Worm (Caenorhabditis elegans) whole organism, young adult: ENCODE results near the gene cng-1.

Source experiments
- C06A6.2 ChIP-seq: fragments of 200-800 bp; sonication (Bioruptor generic); conservative IDR thresholded peaks from 2 replicates; pipeline ENCODE4 v1.3.6; 2022; ENCODE audit warnings: missing genetic modification characterization, missing compliant biosample characterization
- C17E4.6 ChIP-seq: fragments of 200-800 bp; sonication (Bioruptor generic); IDR thresholded peaks from 2 replicates; pipeline ENCODE4 v1.3.6; 2022; ENCODE audit warnings: missing genetic modification reagents, missing genetic modification characterization, missing compliant biosample characterization
- F37B4.10 ChIP-seq: fragments of 200-800 bp; sonication (Bioruptor generic); IDR thresholded peaks from 2 replicates; pipeline ENCODE4 v1.3.6; 2022; ENCODE audit warnings: missing genetic modification characterization, missing compliant biosample characterization
- T26A5.8 ChIP-seq: sonication (generic microtip); optimal IDR thresholded peaks from 2 replicates; lab custom pipeline; 2016; ENCODE audit warnings: missing genetic modification characterization, missing compliant biosample characterization
- Y56A3A.18 ChIP-seq: fragments of 200-800 bp; sonication (Bioruptor generic); IDR thresholded peaks from 2 replicates; pipeline ENCODE4 v1.3.6; 2022; ENCODE audit warnings: missing genetic modification reagents, missing genetic modification characterization, missing compliant biosample characterization
- Y67H2A.10 ChIP-seq: fragments of 200-800 bp; sonication (Bioruptor generic); conservative IDR thresholded peaks from 2 replicates; pipeline ENCODE4 v1.3.6; 2022; ENCODE audit warnings: missing genetic modification reagents, missing genetic modification characterization, missing compliant biosample characterization
- aptf-2 ChIP-seq: fragments of 200-800 bp; sonication (Bioruptor generic); conservative IDR thresholded peaks from 2 replicates; pipeline ENCODE4 v1.3.6; 2022; ENCODE audit warnings: missing genetic modification reagents, missing genetic modification characterization, missing compliant biosample characterization
- atf-7 ChIP-seq: sonication (generic microtip); optimal IDR thresholded peaks from 2 replicates; lab custom pipeline; 2017; ENCODE audit warnings: mild to moderate bottlenecking, missing genetic modification characterization, missing compliant biosample characterization
- attf-3 ChIP-seq: fragments of 200-800 bp; sonication (Bioruptor generic); conservative IDR thresholded peaks from 2 replicates; pipeline ENCODE4 v1.3.6; 2022; ENCODE audit warnings: missing genetic modification reagents, missing genetic modification characterization, missing compliant biosample characterization
- attf-5 ChIP-seq: fragments of 200-800 bp; sonication (Bioruptor generic); optimal IDR thresholded peaks from 2 replicates; lab custom pipeline; 2018; ENCODE audit warnings: mild to moderate bottlenecking, missing genetic modification characterization, missing compliant biosample characterization
- attf-6 ChIP-seq: fragments of 200-800 bp; sonication (Bioruptor generic); IDR thresholded peaks from 2 replicates; pipeline ENCODE4 v1.3.6; 2022; ENCODE audit warnings: missing genetic modification reagents, missing genetic modification characterization, missing compliant biosample characterization
- ccch-3 ChIP-seq: fragments of 200-800 bp; sonication (Bioruptor generic); optimal IDR thresholded peaks from 2 replicates; lab custom pipeline; 2018; ENCODE audit warnings: mild to moderate bottlenecking, missing genetic modification characterization, missing compliant biosample characterization
- cebp-2 ChIP-seq: fragments of 200-800 bp; sonication (Bioruptor generic); IDR thresholded peaks from 2 replicates; pipeline ENCODE4 v1.3.6; 2022; ENCODE audit warnings: missing genetic modification characterization, missing compliant biosample characterization
- ceh-40 ChIP-seq: fragments of 200-800 bp; sonication (Bioruptor generic); IDR thresholded peaks from 2 replicates; pipeline ENCODE4 v1.3.6; 2022; ENCODE audit warnings: missing genetic modification characterization, missing compliant biosample characterization
- dpl-1 ChIP-seq: fragments of 150-350 bp; optimal IDR thresholded peaks from 2 replicates; lab custom pipeline; 2014; ENCODE audit warnings: missing biosample characterization, missing genetic modification reagents, missing genetic modification characterization
- efl-1 ChIP-seq: fragments of 150-350 bp; optimal IDR thresholded peaks from 2 replicates; lab custom pipeline; 2014; ENCODE audit warnings: missing biosample characterization, missing genetic modification reagents, missing genetic modification characterization
- him-1 ChIP-seq: sonication (generic microtip); optimal IDR thresholded peaks from 2 replicates; lab custom pipeline; 2016; ENCODE audit warnings: missing genotype, missing genetic modification reagents, missing genetic modification characterization, missing compliant biosample characterization
- hmg-1.2 ChIP-seq: fragments of 200-800 bp; sonication (Bioruptor generic); IDR thresholded peaks from 2 replicates; pipeline ENCODE4 v1.3.6; 2022; ENCODE audit warnings: missing genetic modification reagents, missing genetic modification characterization, missing compliant biosample characterization
- lag-1 ChIP-seq: fragments of 200-800 bp; sonication (Bioruptor generic); IDR thresholded peaks from 2 replicates; pipeline ENCODE4 v1.3.6; 2022; ENCODE audit warnings: missing genetic modification reagents, missing genetic modification characterization, missing compliant biosample characterization
- lin-40 ChIP-seq: sonication (generic microtip); optimal IDR thresholded peaks from 2 replicates; lab custom pipeline; 2016; ENCODE audit warnings: missing genetic modification characterization, mild to moderate bottlenecking, missing compliant biosample characterization, missing genotype, missing genetic modification reagents
- lir-1 ChIP-seq: fragments of 200-800 bp; sonication (Bioruptor generic); conservative IDR thresholded peaks from 2 replicates; pipeline ENCODE4 v1.3.6; 2022; ENCODE audit warnings: missing genetic modification reagents, missing genetic modification characterization, missing compliant biosample characterization
- madf-10 ChIP-seq: sonication (generic microtip); optimal IDR thresholded peaks from 2 replicates; lab custom pipeline; 2016; ENCODE audit warnings: mild to moderate bottlenecking, missing genetic modification characterization, missing compliant biosample characterization
- madf-6 ChIP-seq: fragments of 200-800 bp; sonication (Bioruptor generic); IDR thresholded peaks from 2 replicates; pipeline ENCODE4 v1.3.6; 2022; ENCODE audit warnings: missing genetic modification reagents, missing genetic modification characterization, missing compliant biosample characterization
- mel-28 ChIP-seq: sonication (generic microtip); optimal IDR thresholded peaks from 2 replicates; lab custom pipeline; 2016; ENCODE audit warnings: borderline replicate concordance, mild to moderate bottlenecking, missing genetic modification characterization, missing compliant biosample characterization
- mes-4 ChIP-seq: sonication (generic microtip); optimal IDR thresholded peaks from 2 replicates; lab custom pipeline; 2016; ENCODE audit warnings: missing genotype, missing genetic modification characterization, missing compliant biosample characterization
- mxl-1 ChIP-seq: sonication (generic microtip); optimal IDR thresholded peaks from 2 replicates; lab custom pipeline; 2016; ENCODE audit warnings: missing genetic modification characterization, missing compliant biosample characterization
- nhr-179 ChIP-seq: sonication (generic microtip); optimal IDR thresholded peaks from 2 replicates; lab custom pipeline; 2016; ENCODE audit warnings: mild to moderate bottlenecking, missing genetic modification characterization, missing compliant biosample characterization
- nhr-90 ChIP-seq: sonication (generic microtip); optimal IDR thresholded peaks from 2 replicates; lab custom pipeline; 2016; ENCODE audit warnings: missing genotype, mild to moderate bottlenecking, missing genetic modification characterization, missing compliant biosample characterization
- pbrm-1 ChIP-seq: fragments of 200-800 bp; sonication (Bioruptor generic); IDR thresholded peaks from 2 replicates; pipeline ENCODE4 v1.3.6; 2022; ENCODE audit warnings: missing genetic modification reagents, missing genetic modification characterization, missing compliant biosample characterization
- sdz-38 ChIP-seq: sonication (generic microtip); optimal IDR thresholded peaks from 2 replicates; lab custom pipeline; 2016; ENCODE audit warnings: missing genotype, missing genetic modification characterization, missing compliant biosample characterization
- snpc-4 ChIP-seq, 5 experiments: fragments of 150-350 bp in 1 of 5; sonication (generic microtip) in 4 of 5; optimal IDR thresholded peaks; 2 replicates each; lab custom pipeline; 2014 to 2018; ENCODE audit warnings: missing genetic modification characterization in 5 of 5, missing biosample characterization in 3 of 5, antibody characterized with exemption in 2 of 5, mild to moderate bottlenecking in 2 of 5, missing compliant biosample characterization in 2 of 5, missing genotype in 2 of 5, moderate library complexity in 2 of 5, missing genetic modification reagents in 1 of 5
- tlf-1 ChIP-seq: fragments of 200-800 bp; sonication (Bioruptor generic); optimal IDR thresholded peaks from 2 replicates; lab custom pipeline; 2018; ENCODE audit warnings: mild to moderate bottlenecking, missing genetic modification characterization, missing compliant biosample characterization
- ztf-25 ChIP-seq: fragments of 200-800 bp; sonication (Bioruptor generic); IDR thresholded peaks from 2 replicates; pipeline ENCODE4 v1.3.6; 2022; ENCODE audit warnings: missing genetic modification reagents, missing genetic modification characterization, missing compliant biosample characterization
- ztf-28 ChIP-seq: fragments of 200-800 bp; sonication (Bioruptor generic); IDR thresholded peaks from 2 replicates; pipeline ENCODE4 v1.3.6; 2022; ENCODE audit warnings: missing genetic modification reagents, missing genetic modification characterization, missing compliant biosample characterization

cng-1 gene

DNA sequence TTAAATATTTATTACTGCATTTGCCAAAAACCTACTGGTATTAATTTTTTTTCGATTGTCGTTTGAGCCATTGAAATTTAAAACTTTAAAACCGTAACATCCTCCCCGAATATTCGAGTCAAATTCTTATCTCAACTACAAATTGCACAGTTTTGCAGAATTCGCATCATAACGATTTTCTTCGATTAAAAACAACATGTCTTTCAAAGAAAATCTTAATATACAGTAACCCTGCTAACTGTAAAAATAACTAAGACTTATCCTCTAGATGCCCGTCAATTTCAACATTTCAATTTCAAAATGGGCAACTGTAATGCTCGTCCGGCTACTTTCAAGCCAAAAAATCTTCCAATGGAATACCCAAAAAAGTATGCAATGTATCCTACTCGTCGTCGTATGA lies 10.5 kb downstream of the cng-1 start, which contains the start of gene F14H8.5 (continued):
- TF ChIP-seq atf-7, result no peak
- TF ChIP-seq aptf-2 (GFP tag; lab: Robert Waterston, UW), result no peak
- no peak for TF ChIP-seq attf-3 (GFP tag; lab: Robert Waterston, UW)
- no peak for TF ChIP-seq madf-6 (GFP tag; lab: Robert Waterston, UW)
- TF ChIP-seq lin-40, result no peak
- no peak for TF ChIP-seq C06A6.2

DNA sequence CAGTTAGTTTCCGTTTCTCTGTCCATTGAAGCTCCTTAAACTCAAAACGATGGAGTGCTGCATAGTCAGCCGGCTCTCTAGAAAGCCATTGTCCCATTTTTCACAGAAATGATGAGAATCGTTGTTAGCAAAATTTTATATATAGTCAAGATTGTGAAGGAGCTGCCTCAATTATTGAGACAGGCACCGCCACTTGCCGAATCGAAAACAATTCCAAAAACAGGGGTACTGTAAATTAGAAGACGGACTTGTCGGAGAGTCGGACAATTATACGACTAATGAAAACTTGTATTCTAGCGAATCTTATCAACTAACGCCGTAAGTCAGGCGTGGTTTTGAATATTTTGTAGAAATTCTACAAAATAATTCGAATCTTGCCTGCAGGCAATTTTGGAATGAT lies 11.0 kb downstream of the cng-1 start, which contains the start of gene F14H8.2:
F14H8.2 (minus strand) TSS at position 101 of the 400 bp plus-strand sequence.
- TF ChIP-seq mel-28, result no peak

ce11 chrV:15016795-15017429 lies 14.4 kb downstream of the cng-1 start:
- TF ChIP-seq T26A5.8 (tag; lab: Kevin White, UChicago) (no peak), nhr-179 (tag; lab: Kevin White, UChicago) (no peak), Y67H2A.10 (GFP tag; lab: Robert Waterston, UW) (no peak), lag-1 (no peak), snpc-4 (GFP tag; optimal IDR thresholded peaks at IDR 0.05; lab: Kevin White, UChicago) (no peak), snpc-4 (tag; optimal IDR thresholded peaks at IDR 0.05; lab: Kevin White, UChicago) (no peak), tlf-1 (GFP tag; lab: Kevin White, UChicago) (no peak), lir-1 (no peak), attf-5 (no peak), ceh-40 (GFP tag; lab: Robert Waterston, UW) (no peak), mes-4 (tag; lab: Kevin White, UChicago) (no peak), atf-7 (no peak), nhr-90 (tag; lab: Kevin White, UChicago) (no peak), madf-10 (tag; lab: Kevin White, UChicago) (no peak), attf-6 (no peak), ccch-3 (GFP tag; lab: Kevin White, UChicago) (no peak), pbrm-1 (no peak), F37B4.10 (no peak)
- TF ChIP-seq, all 124 proteins: peak for 0

ce11 chrV:15015799-15016198 lies 15.5 kb downstream of the cng-1 start:
- no peak for TF ChIP-seq C17E4.6
- TF ChIP-seq ztf-28 (GFP tag; lab: Robert Waterston, UW), result no peak
- TF ChIP-seq aptf-2 (GFP tag; lab: Robert Waterston, UW), result no peak
- TF ChIP-seq attf-5, result no peak
- TF ChIP-seq hmg-1.2 (GFP tag; lab: Robert Waterston, UW), result no peak
- TF ChIP-seq mxl-1 (tag; lab: Kevin White, UChicago), result no peak
- no peak for TF ChIP-seq him-1 (tag; lab: Kevin White, UChicago)
- TF ChIP-seq, all 124 proteins: peak for 0

ce11 chrV:15014164-15014563 lies 17.1 kb downstream of the cng-1 start, which contains the start of gene obr-2:
Gene obr-2 (minus strand): TSS chrV:15014264.
- TF ChIP-seq dpl-1 (GFP tag; lab: Kevin White, UChicago), result no peak
- no peak for TF ChIP-seq sdz-38 (tag; lab: Kevin White, UChicago)
- TF ChIP-seq Y56A3A.18 (GFP tag; lab: Robert Waterston, UW), result no peak
- no peak for TF ChIP-seq ztf-25 (GFP tag; lab: Robert Waterston, UW)
- TF ChIP-seq efl-1 (GFP tag; lab: Kevin White, UChicago), result no peak
- TF ChIP-seq cebp-2 (GFP tag; lab: Robert Waterston, UW), result no peak
- TF ChIP-seq, all 124 proteins: peak for 0
